Fruit fly (Drosophila melanogaster) whole organism, embryonic: ENCODE data around the gene CG34348.

ENCODE experiments used
- ATbp ChIP-seq: fragments of 200-800 bp; sonication (Bioruptor generic); optimal IDR thresholded peaks from 2 replicates; lab custom pipeline; 2017; ENCODE audit warnings: missing biosample characterization, mild to moderate bottlenecking, missing genetic modification characterization, missing genetic modification reagents
- B-H2 ChIP-seq: fragments of 200-800 bp; sonication (Bioruptor generic); optimal IDR thresholded peaks from 2 replicates; lab custom pipeline; 2018; ENCODE audit warnings: missing biosample characterization, mild to moderate bottlenecking, missing genetic modification characterization
- CG11560 ChIP-seq: fragments of 200-800 bp; sonication (Bioruptor generic); IDR thresholded peaks from 3 replicates; pipeline ENCODE4 v1.3.6; 2022; ENCODE audit warnings: missing biosample characterization, missing genetic modification characterization
- CG12659 ChIP-seq: fragments of 200-800 bp; sonication (Bioruptor generic); optimal IDR thresholded peaks from 3 replicates; lab custom pipeline; 2017; ENCODE audit warnings: mild to moderate bottlenecking, missing biosample characterization, missing genetic modification reagents, missing genetic modification characterization
- CG12769 ChIP-seq: fragments of 200-800 bp; sonication (Bioruptor generic); optimal IDR thresholded peaks from 2 replicates; lab custom pipeline; 2019; ENCODE audit warnings: missing biosample characterization, mild to moderate bottlenecking, missing genetic modification characterization, moderate library complexity
- CG13123 ChIP-seq: fragments of 200-800 bp; sonication (Bioruptor generic); optimal IDR thresholded peaks from 2 replicates; lab custom pipeline; 2016; ENCODE audit warnings: missing biosample characterization, missing genetic modification characterization
- CG13775 ChIP-seq: fragments of 200-800 bp; sonication (Bioruptor generic); optimal IDR thresholded peaks from 3 replicates; lab custom pipeline; 2017; ENCODE audit warnings: missing biosample characterization, mild to moderate bottlenecking, missing genetic modification characterization
- CG15601 ChIP-seq: fragments of 200-800 bp; sonication (Bioruptor generic); optimal IDR thresholded peaks from 3 replicates; lab custom pipeline; 2019; ENCODE audit warnings: missing biosample characterization, mild to moderate bottlenecking, missing genetic modification characterization, moderate library complexity
- CG17612 ChIP-seq: fragments of 200-800 bp; sonication (Bioruptor generic); IDR thresholded peaks from 2 replicates; pipeline ENCODE4 v1.3.6; 2022; ENCODE audit warnings: missing biosample characterization, missing genetic modification characterization
- CG18476 ChIP-seq: fragments of 200-800 bp; sonication (Bioruptor generic); optimal IDR thresholded peaks from 2 replicates; lab custom pipeline; 2016; ENCODE audit warnings: missing biosample characterization, mild to moderate bottlenecking, missing genetic modification characterization
- CG2199 ChIP-seq: fragments of 200-800 bp; sonication (Bioruptor generic); IDR thresholded peaks from 3 replicates; pipeline ENCODE4 v1.3.6; 2022; ENCODE audit warnings: missing biosample characterization, missing genetic modification characterization
- CG2889 ChIP-seq: fragments of 200-800 bp; sonication (Bioruptor generic); IDR thresholded peaks from 3 replicates; pipeline ENCODE4 v1.3.6; 2022; ENCODE audit warnings: missing biosample characterization, missing genetic modification characterization
- CG30403 ChIP-seq: fragments of 200-800 bp; sonication (Bioruptor generic); optimal IDR thresholded peaks from 3 replicates; lab custom pipeline; 2016; ENCODE audit warnings: missing biosample characterization, missing genetic modification characterization
- CG31441 ChIP-seq: fragments of 200-800 bp; sonication (Bioruptor generic); IDR thresholded peaks from 2 replicates; pipeline ENCODE4 v1.3.6; 2022; ENCODE audit warnings: missing biosample characterization, missing genetic modification characterization
- CG32532 ChIP-seq: fragments of 200-800 bp; sonication (Bioruptor generic); IDR thresholded peaks from 2 replicates; pipeline ENCODE4 v1.3.6; 2022; ENCODE audit warnings: missing biosample characterization, missing genetic modification characterization
- CG3281 ChIP-seq: fragments of 200-800 bp; sonication (Bioruptor generic); optimal IDR thresholded peaks from 3 replicates; lab custom pipeline; 2017; ENCODE audit warnings: missing biosample characterization, mild to moderate bottlenecking, missing genetic modification characterization
- CG4730 ChIP-seq: fragments of 200-800 bp; sonication (Bioruptor generic); IDR thresholded peaks from 2 replicates; pipeline ENCODE4 v1.3.6; 2022; ENCODE audit warnings: missing biosample characterization, missing genetic modification characterization
- CG7556 ChIP-seq: fragments of 200-800 bp; sonication (Bioruptor generic); optimal IDR thresholded peaks from 2 replicates; lab custom pipeline; 2017; ENCODE audit warnings: missing biosample characterization, mild to moderate bottlenecking, missing genetic modification characterization
- CG7786 ChIP-seq: fragments of 200-800 bp; sonication (Bioruptor generic); optimal IDR thresholded peaks from 2 replicates; lab custom pipeline; 2016; ENCODE audit warnings: missing biosample characterization, missing genetic modification characterization
- CG9437 ChIP-seq: fragments of 200-800 bp; sonication (Bioruptor generic); optimal IDR thresholded peaks from 2 replicates; lab custom pipeline; 2018; ENCODE audit warnings: missing biosample characterization, mild to moderate bottlenecking, missing genetic modification characterization
- CrebB ChIP-seq: fragments of 200-800 bp; sonication (Bioruptor generic); optimal IDR thresholded peaks from 3 replicates; lab custom pipeline; 2018; ENCODE audit warnings: missing biosample characterization, mild to moderate bottlenecking, missing genetic modification characterization
- Drgx ChIP-seq: fragments of 200-800 bp; sonication (Bioruptor generic); IDR thresholded peaks from 2 replicates; pipeline ENCODE4 v1.3.6; 2022; ENCODE audit warnings: missing biosample characterization, missing genetic modification characterization
- Gug ChIP-seq: fragments of 200-800 bp; sonication (Bioruptor generic); IDR thresholded peaks from 4 replicates; pipeline ENCODE4 v1.3.6; 2022; ENCODE audit warnings: missing biosample characterization, missing genetic modification characterization
- HLHmδ ChIP-seq: fragments of 200-800 bp; sonication (Bioruptor generic); optimal IDR thresholded peaks from 2 replicates; lab custom pipeline; 2018; ENCODE audit warnings: missing biosample characterization, mild to moderate bottlenecking, missing genetic modification characterization, moderate library complexity
- Oli ChIP-seq: fragments of 200-800 bp; sonication (Bioruptor generic); optimal IDR thresholded peaks from 2 replicates; lab custom pipeline; 2018; ENCODE audit warnings: missing biosample characterization, mild to moderate bottlenecking, missing genetic modification characterization, moderate library complexity
- Pdp1 ChIP-seq, 2 experiments: fragments of 200-800 bp; sonication (Bioruptor generic); optimal IDR thresholded peaks; 3 replicates each; lab custom pipeline; 2016; ENCODE audit warnings: missing biosample characterization in 2 of 2, missing genetic modification characterization in 2 of 2, mild to moderate bottlenecking in 1 of 2, moderate library complexity in 1 of 2
- az2 ChIP-seq: fragments of 200-800 bp; sonication (Bioruptor generic); optimal IDR thresholded peaks from 3 replicates; lab custom pipeline; 2016; ENCODE audit warnings: missing biosample characterization, missing genetic modification characterization
- bsh ChIP-seq, 2 experiments: fragments of 200-800 bp; sonication (Bioruptor generic); optimal IDR thresholded peaks; 2 replicates each; lab custom pipeline; 2017 to 2018; ENCODE audit warnings: mild to moderate bottlenecking in 2 of 2, missing biosample characterization in 2 of 2, missing genetic modification characterization in 2 of 2, moderate library complexity in 1 of 2
- chinmo ChIP-seq: fragments of 200-800 bp; sonication (Bioruptor generic); IDR thresholded peaks from 4 replicates; pipeline ENCODE4 v1.3.6; 2022; ENCODE audit warnings: missing biosample characterization, missing genetic modification characterization; ENCODE audit not compliant: partially characterized antibody
- crol ChIP-seq: fragments of 200-800 bp; sonication (Bioruptor generic); IDR thresholded peaks from 2 replicates; pipeline ENCODE4 v1.3.6; 2022; ENCODE audit warnings: missing biosample characterization, missing genetic modification characterization
- disco-r ChIP-seq: fragments of 200-800 bp; sonication (Bioruptor generic); optimal IDR thresholded peaks from 2 replicates; lab custom pipeline; 2016; ENCODE audit warnings: missing biosample characterization, missing genetic modification characterization
- dysf ChIP-seq: fragments of 200-800 bp; sonication (Bioruptor generic); IDR thresholded peaks from 3 replicates; pipeline ENCODE4 v1.3.6; 2022; ENCODE audit warnings: missing biosample characterization, missing genetic modification characterization
- emc ChIP-seq: fragments of 200-800 bp; sonication (Bioruptor generic); optimal IDR thresholded peaks from 2 replicates; lab custom pipeline; 2016; ENCODE audit warnings: missing biosample characterization, missing genetic modification characterization
- esg ChIP-seq: fragments of 200-800 bp; sonication (Bioruptor generic); conservative IDR thresholded peaks from 2 replicates; pipeline ENCODE4 v1.3.6; 2022; ENCODE audit warnings: missing biosample characterization, missing genetic modification characterization
- fu2 ChIP-seq: fragments of 200-800 bp; sonication (Bioruptor generic); optimal IDR thresholded peaks from 2 replicates; lab custom pipeline; 2016; ENCODE audit warnings: missing biosample characterization, missing genetic modification characterization
- grau ChIP-seq: fragments of 200-800 bp; optimal IDR thresholded peaks from 3 replicates; lab custom pipeline; 2019; ENCODE audit warnings: missing biosample characterization, mild to moderate bottlenecking, missing genetic modification characterization, moderate library complexity
- ind ChIP-seq: fragments of 200-800 bp; sonication (Bioruptor generic); optimal IDR thresholded peaks from 3 replicates; lab custom pipeline; 2016; ENCODE audit warnings: missing biosample characterization, missing genetic modification characterization
- ken ChIP-seq: fragments of 200-800 bp; sonication (Bioruptor generic); IDR thresholded peaks from 3 replicates; pipeline ENCODE4 v1.3.6; 2022; ENCODE audit warnings: missing biosample characterization, missing genetic modification characterization
- lmd ChIP-seq: fragments of 200-800 bp; sonication (Bioruptor generic); IDR thresholded peaks from 2 replicates; pipeline ENCODE4 v1.3.6; 2022; ENCODE audit warnings: missing biosample characterization, missing genetic modification characterization
- otp ChIP-seq: fragments of 200-800 bp; sonication (Bioruptor generic); IDR thresholded peaks from 3 replicates; pipeline ENCODE4, ENCODE4 v1.3.6; 2022; ENCODE audit warnings: missing biosample characterization, missing genetic modification characterization
- pnt ChIP-seq: fragments of 200-800 bp; sonication (Bioruptor generic); optimal IDR thresholded peaks from 3 replicates; lab custom pipeline; 2016; ENCODE audit warnings: missing biosample characterization, missing genetic modification characterization
- row ChIP-seq: fragments of 200-800 bp; sonication (Bioruptor generic); IDR thresholded peaks from 3 replicates; pipeline ENCODE4 v1.3.6; 2022; ENCODE audit warnings: missing biosample characterization, missing genetic modification characterization
- scrt ChIP-seq: fragments of 200-800 bp; sonication (Bioruptor generic); optimal IDR thresholded peaks from 2 replicates; lab custom pipeline; 2018; ENCODE audit warnings: missing biosample characterization, mild to moderate bottlenecking, missing genetic modification characterization, moderate library complexity
- sim ChIP-seq: fragments of 200-800 bp; sonication (Bioruptor generic); IDR thresholded peaks from 2 replicates; pipeline ENCODE4 v1.3.6; 2022; ENCODE audit warnings: missing biosample characterization, missing genetic modification characterization
- tgo ChIP-seq: fragments of 200-800 bp; sonication (Bioruptor generic); IDR thresholded peaks from 3 replicates; pipeline ENCODE4 v1.3.6; 2022; ENCODE audit warnings: missing biosample characterization, missing genetic modification characterization
- zfh1 ChIP-seq: fragments of 200-800 bp; sonication (Bioruptor generic); IDR thresholded peaks from 3 replicates; pipeline ENCODE4 v1.3.6; 2022; ENCODE audit warnings: missing biosample characterization, missing genetic modification characterization

The CG34348 gene

DNA sequence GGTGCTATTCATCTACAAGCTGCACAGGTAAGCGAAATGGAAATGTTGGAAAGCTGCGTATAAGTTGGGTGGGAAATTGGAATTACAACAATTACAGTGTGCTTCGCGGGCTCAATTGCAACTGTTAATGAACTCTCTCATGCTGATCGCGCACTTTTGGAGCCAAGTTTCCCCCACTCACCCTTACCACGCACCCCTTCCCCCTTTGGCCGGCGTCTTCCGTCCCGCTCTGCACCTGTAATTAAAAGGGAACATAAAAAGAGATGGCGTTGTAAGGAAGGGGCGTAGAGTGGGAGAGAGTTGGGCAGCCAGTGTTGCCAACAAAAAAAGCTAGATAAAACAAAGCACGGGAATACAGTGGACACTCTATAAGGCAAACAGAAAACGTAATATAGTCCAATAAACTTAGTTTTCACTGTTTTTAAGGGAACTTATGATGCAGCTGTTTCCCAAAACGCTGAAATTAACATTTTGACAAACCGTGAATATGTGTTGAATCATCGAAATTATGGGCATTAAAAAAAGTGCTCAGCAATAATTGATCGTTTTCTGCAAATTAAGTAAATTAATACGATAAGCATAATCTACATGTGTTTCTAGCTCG lies 1.1 kb downstream of the CG34348 start (continued):
- TF ChIP-seq Oli (tag; lab: Kevin White, UChicago), result peak; percentile 20
- TF ChIP-seq disco-r (GFP tag; lab: Kevin White, UChicago), result no peak
- TF ChIP-seq CG11560 (tag; lab: Robert Waterston, UW), result no peak
- TF ChIP-seq bsh (GFP tag; optimal IDR thresholded peaks at IDR 0.05; lab: Kevin White, UChicago), result peak in 1 of 2 experiments; percentile 16
- TF ChIP-seq Gug, result peak; percentile 2; the same call in 1 of the 4 replicates
- TF ChIP-seq CG7786, result peak; percentile 12
- TF ChIP-seq CrebB (tag; lab: Kevin White, UChicago), result no peak
- TF ChIP-seq esg, result no peak
- TF ChIP-seq CG4730, result no peak
- 0 out of 2 replicates have a peak, but pooled peaks have one; percentile 5 for TF ChIP-seq lmd (GFP tag; lab: Robert Waterston, UW)
- TF ChIP-seq CG31441 (GFP tag; lab: Robert Waterston, UW), result 0 out of 2 replicates have a peak, but pooled peaks have one; percentile 15
- no peak for TF ChIP-seq CG2199 (GFP tag; lab: Robert Waterston, UW)
- TF ChIP-seq ind (GFP tag; lab: Kevin White, UChicago), result peak; percentile 24
- peak; percentile 43 for TF ChIP-seq CG30403 (GFP tag; lab: Kevin White, UChicago)
- 0 out of 3 replicates have a peak, but pooled peaks have one; percentile 27 for TF ChIP-seq zfh1 (GFP tag; lab: Robert Waterston, UW)
- TF ChIP-seq CG18476 (GFP tag; lab: Kevin White, UChicago), result no peak
- no peak for TF ChIP-seq scrt (GFP tag; lab: Kevin White, UChicago)
- TF ChIP-seq emc (GFP tag; lab: Kevin White, UChicago), result no peak
- TF ChIP-seq CG13775 (GFP tag; lab: Kevin White, UChicago), result peak; percentile 21
- peak; percentile 1 for TF ChIP-seq CG3281 (GFP tag; lab: Kevin White, UChicago)
- peak; percentile 69 for TF ChIP-seq row (GFP tag; lab: Robert Waterston, UW)
- no peak for TF ChIP-seq CG17612
- TF ChIP-seq ATbp (GFP tag; lab: Kevin White, UChicago), result no peak
- no peak for TF ChIP-seq otp (GFP tag; lab: Robert Waterston, UW)
- peak; percentile 12 for TF ChIP-seq pnt (GFP tag; lab: Kevin White, UChicago)
- TF ChIP-seq CG15601 (tag; lab: Kevin White, UChicago), result peak; percentile 5
- TF ChIP-seq CG7556 (GFP tag; lab: Kevin White, UChicago), result peak; percentile 9
- TF ChIP-seq HLHmδ, result no peak
- TF ChIP-seq CG12659, result peak; percentile 7
- TF ChIP-seq CG12769 (tag; lab: Kevin White, UChicago), result peak; percentile 61
- no peak for TF ChIP-seq fu2 (GFP tag; lab: Kevin White, UChicago)
- peak; percentile 14 for TF ChIP-seq CG9437 (GFP tag; lab: Kevin White, UChicago)
- no peak for TF ChIP-seq B-H2 (GFP tag; lab: Kevin White, UChicago)
- peak; percentile 10 for TF ChIP-seq az2 (GFP tag; lab: Kevin White, UChicago)

DNA sequence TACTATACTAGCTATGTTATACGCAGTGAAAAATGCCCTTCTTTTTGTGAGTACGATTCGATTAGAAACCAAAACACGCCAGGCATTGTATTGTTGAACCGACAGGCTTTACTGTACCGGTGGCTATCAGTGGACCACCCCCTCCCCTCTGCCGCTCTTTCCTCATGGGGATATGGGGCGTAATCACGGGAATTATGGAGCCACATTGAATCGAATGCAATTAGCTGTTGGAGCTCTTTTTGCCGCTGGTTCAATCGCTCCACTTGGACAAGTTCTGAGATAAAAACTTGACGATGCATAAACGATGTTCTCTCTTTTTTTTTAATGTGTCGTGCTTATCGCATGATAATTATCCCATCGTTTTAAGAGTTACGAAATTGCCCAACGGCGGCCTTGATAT lies 2.5 kb downstream of the CG34348 start:
- no peak for TF ChIP-seq CG13123 (GFP tag; lab: Kevin White, UChicago)
- TF ChIP-seq Pdp1 (GFP tag; optimal IDR thresholded peaks at IDR 0.05; lab: Kevin White, UChicago), result peak in 1 of 2 experiments; percentile 14
- 0 out of 2 replicates have a peak, but pooled peaks have one; percentile 5 for TF ChIP-seq CG32532 (GFP tag; lab: Robert Waterston, UW)
- peak; percentile 77 for TF ChIP-seq crol
- peak; percentile 72 for TF ChIP-seq grau (tag; lab: Kevin White, UChicago)
- peak; percentile 27; the same call in 1 of the 3 replicates for TF ChIP-seq dysf (GFP tag; lab: Robert Waterston, UW)
- 0 out of 3 replicates have a peak, but pooled peaks have one; percentile 13 for TF ChIP-seq tgo (GFP tag; lab: Robert Waterston, UW)
- TF ChIP-seq CG12769 (tag; lab: Kevin White, UChicago), result peak; percentile 20
- TF ChIP-seq Drgx, result 0 out of 2 replicates have a peak, but pooled peaks have one; percentile 14
- peak; percentile 48 for TF ChIP-seq row (GFP tag; lab: Robert Waterston, UW)
- no peak for TF ChIP-seq CG2889 (GFP tag; lab: Robert Waterston, UW)
- 0 out of 4 replicates have a peak, but pooled peaks have one; percentile 9 for TF ChIP-seq chinmo (GFP tag; lab: Robert Waterston, UW)
- TF ChIP-seq sim (GFP tag; lab: Robert Waterston, UW), result no peak
- TF ChIP-seq ken (GFP tag; lab: Robert Waterston, UW), result no peak
